Fruit fly (Drosophila melanogaster) whole organism, wandering third instar larva: Measurements from ENCODE around the gene ArgRS.

Source experiments
- Abd-B ChIP-seq: fragments of >200 bp; optimal IDR thresholded peaks from 2 replicates; lab custom pipeline; 2017; ENCODE audit warnings: missing biosample characterization, missing genetic modification characterization
- CG32264 ChIP-seq: fragments of 200-800 bp; sonication (Bioruptor generic); optimal IDR thresholded peaks from 2 replicates; lab custom pipeline; 2016; ENCODE audit warnings: missing biosample characterization, missing genetic modification characterization
- CG9705 ChIP-seq: fragments of 200-800 bp; sonication (Bioruptor generic); optimal IDR thresholded peaks from 2 replicates; lab custom pipeline; 2018; ENCODE audit warnings: missing biosample characterization, mild to moderate bottlenecking, missing genetic modification characterization
- CrebA ChIP-seq: fragments of 200-800 bp; sonication (Bioruptor generic); optimal IDR thresholded peaks from 2 replicates; lab custom pipeline; 2016; ENCODE audit warnings: missing biosample characterization, mild to moderate bottlenecking, missing genetic modification characterization, borderline replicate concordance
- Dfd ChIP-seq: fragments of >200 bp; optimal IDR thresholded peaks from 2 replicates; lab custom pipeline; 2017; ENCODE audit warnings: missing biosample characterization, missing genetic modification characterization
- Dif ChIP-seq: fragments of 200-275, 200-300 bp; sonication (Bioruptor generic); optimal IDR thresholded peaks from 2 replicates; lab custom pipeline; 2018; ENCODE audit warnings: missing biosample characterization, missing genetic modification characterization; ENCODE audit not compliant: partially characterized antibody
- GATAd ChIP-seq: sonication (Bioruptor generic); optimal IDR thresholded peaks from 2 replicates; lab custom pipeline; 2016; ENCODE audit warnings: missing biosample characterization, missing genetic modification characterization
- HLH106 ChIP-seq: fragments of 200-800 bp; optimal IDR thresholded peaks from 3 replicates; lab custom pipeline; 2019; ENCODE audit warnings: missing biosample characterization, mild to moderate bottlenecking, missing genetic modification characterization, moderate library complexity
- Hnf4 ChIP-seq: fragments of 200-800 bp; sonication (Bioruptor generic); optimal IDR thresholded peaks from 2 replicates; lab custom pipeline; 2016; ENCODE audit warnings: missing biosample characterization, mild to moderate bottlenecking, missing genetic modification characterization
- Hr78 ChIP-seq: fragments of >200 bp; optimal IDR thresholded peaks from 2 replicates; lab custom pipeline; 2017; ENCODE audit warnings: missing biosample characterization, missing genetic modification characterization
- Hr83 ChIP-seq: fragments of 200-300 bp; sonication (Bioruptor generic); optimal IDR thresholded peaks from 2 replicates; lab custom pipeline; 2016; ENCODE audit warnings: missing biosample characterization, mild to moderate bottlenecking, missing genetic modification characterization, moderate library complexity; ENCODE audit not compliant: poor library complexity, severe bottlenecking
- Jra ChIP-seq: sonication (Bioruptor generic); optimal IDR thresholded peaks from 2 replicates; lab custom pipeline; 2016; ENCODE audit warnings: missing biosample characterization, missing genetic modification characterization
- Mio ChIP-seq: sonication (Bioruptor generic); optimal IDR thresholded peaks from 2 replicates; lab custom pipeline; 2016; ENCODE audit warnings: missing biosample characterization, missing genetic modification characterization
- Myc ChIP-seq: fragments of >200 bp; optimal IDR thresholded peaks from 2 replicates; lab custom pipeline; 2017
- N ChIP-seq: fragments of >200 bp; optimal IDR thresholded peaks from 2 replicates; lab custom pipeline; 2018; ENCODE audit warnings: missing biosample characterization, missing external identifiers, missing genetic modification characterization
- OdsH ChIP-seq: fragments of 200-800 bp; sonication (Bioruptor generic); optimal IDR thresholded peaks from 2 replicates; lab custom pipeline; 2016; ENCODE audit warnings: missing biosample characterization, mild to moderate bottlenecking, missing genetic modification characterization
- Rel ChIP-seq, 2 experiments: fragments of 200-800 bp; sonication (Bioruptor generic) in 1 of 2; optimal IDR thresholded peaks; 2 replicates in 1 of 2; 3 replicates in 1 of 2; lab custom pipeline; 2016 to 2019; ENCODE audit warnings: mild to moderate bottlenecking in 2 of 2, missing biosample characterization in 2 of 2, missing genetic modification characterization in 2 of 2, moderate library complexity in 1 of 2
- Sp1 ChIP-seq: fragments of 200-800 bp; sonication (Bioruptor generic); optimal IDR thresholded peaks from 3 replicates; lab custom pipeline; 2019; ENCODE audit warnings: missing biosample characterization, mild to moderate bottlenecking, missing genetic modification characterization, moderate library complexity
- Vsx2 ChIP-seq: fragments of 200-300, 225-300 bp; sonication (Bioruptor generic); optimal IDR thresholded peaks from 2 replicates; lab custom pipeline; 2018; ENCODE audit warnings: missing biosample characterization, missing genetic modification characterization; ENCODE audit not compliant: partially characterized antibody
- br ChIP-seq: fragments of 200-800 bp; sonication (Bioruptor generic); optimal IDR thresholded peaks from 2 replicates; lab custom pipeline; 2016; ENCODE audit warnings: missing biosample characterization, missing genetic modification characterization
- brk ChIP-seq: fragments of 200-800 bp; sonication (Bioruptor generic); optimal IDR thresholded peaks from 2 replicates; lab custom pipeline; 2016; ENCODE audit warnings: missing biosample characterization, mild to moderate bottlenecking, missing genetic modification characterization
- dl ChIP-seq, 2 experiments: fragments of 175-275, 200-275 bp in 1 of 2; fragments of 200-275 bp in 1 of 2; sonication (Bioruptor generic); optimal IDR thresholded peaks; lab custom pipeline; 2018; ENCODE audit warnings: mild to moderate bottlenecking in 2 of 2, missing biosample characterization in 2 of 2, missing genetic modification characterization in 2 of 2, moderate library complexity in 2 of 2; ENCODE audit not compliant: partially characterized antibody in 2 of 2, insufficient read depth in 1 of 2
- dmrt93B ChIP-seq: fragments of 200-800 bp; sonication (Bioruptor generic); optimal IDR thresholded peaks from 2 replicates; lab custom pipeline; 2018; ENCODE audit warnings: missing biosample characterization, mild to moderate bottlenecking, missing genetic modification characterization
- dsf ChIP-seq: sonication (Bioruptor generic); optimal IDR thresholded peaks from 2 replicates; lab custom pipeline; 2016; ENCODE audit warnings: missing biosample characterization, missing genetic modification characterization, borderline replicate concordance
- ey ChIP-seq: fragments of 200-800 bp; sonication (Bioruptor generic); optimal IDR thresholded peaks from 2 replicates; lab custom pipeline; 2016; ENCODE audit warnings: missing biosample characterization, missing genetic modification characterization
- foxo ChIP-seq, 2 experiments: fragments of 200-800 bp; sonication (Bioruptor generic); optimal IDR thresholded peaks; 2 replicates in 1 of 2; 3 replicates in 1 of 2; lab custom pipeline; 2016 to 2017; ENCODE audit warnings: missing biosample characterization in 2 of 2, missing genetic modification characterization in 2 of 2
- fru ChIP-seq: fragments of 200-800 bp; sonication (Bioruptor generic); optimal IDR thresholded peaks from 3 replicates; lab custom pipeline; 2016; ENCODE audit warnings: missing biosample characterization, mild to moderate bottlenecking, missing genetic modification characterization
- h ChIP-seq: fragments of 200-800 bp; sonication (Bioruptor generic); optimal IDR thresholded peaks from 3 replicates; lab custom pipeline; 2016; ENCODE audit warnings: missing biosample characterization, mild to moderate bottlenecking, missing genetic modification characterization
- jim ChIP-seq: fragments of 175-275, 200-325 bp; sonication (Bioruptor generic); optimal IDR thresholded peaks from 2 replicates; lab custom pipeline; 2016; ENCODE audit warnings: missing biosample characterization, mild to moderate bottlenecking, missing genetic modification characterization
- lola ChIP-seq: fragments of >200 bp; optimal IDR thresholded peaks from 2 replicates; lab custom pipeline; 2017; ENCODE audit warnings: missing biosample characterization, missing genetic modification characterization
- pan ChIP-seq: fragments of >200 bp; optimal IDR thresholded peaks from 2 replicates; lab custom pipeline; 2017
- psq ChIP-seq: fragments of 200-800 bp; sonication (Bioruptor generic); optimal IDR thresholded peaks from 3 replicates; lab custom pipeline; 2017; ENCODE audit warnings: missing biosample characterization, mild to moderate bottlenecking, missing genetic modification characterization, moderate library complexity
- rgr ChIP-seq: fragments of 200-800 bp; sonication (Bioruptor generic); optimal IDR thresholded peaks from 3 replicates; lab custom pipeline; 2016; ENCODE audit warnings: missing biosample characterization, mild to moderate bottlenecking, missing genetic modification characterization
- sage ChIP-seq: fragments of 200-800 bp; sonication (Bioruptor generic); optimal IDR thresholded peaks from 2 replicates; lab custom pipeline; 2016; ENCODE audit warnings: missing biosample characterization, mild to moderate bottlenecking, missing genetic modification characterization
- sv ChIP-seq: fragments of 200-800 bp; sonication (Bioruptor generic); optimal IDR thresholded peaks from 3 replicates; lab custom pipeline; 2016; ENCODE audit warnings: missing biosample characterization, missing genetic modification characterization
- tai ChIP-seq: sonication (Bioruptor generic); optimal IDR thresholded peaks from 2 replicates; lab custom pipeline; 2016; ENCODE audit warnings: missing biosample characterization, missing genetic modification characterization
- usp ChIP-seq: fragments of >200 bp; optimal IDR thresholded peaks from 2 replicates; lab custom pipeline; 2017; ENCODE audit warnings: missing biosample characterization, missing genetic modification characterization
- woc ChIP-seq: sonication (Bioruptor generic); optimal IDR thresholded peaks from 2 replicates; lab custom pipeline; 2016; ENCODE audit warnings: missing biosample characterization, mild to moderate bottlenecking, missing genetic modification characterization

Gene ArgRS

DNA sequence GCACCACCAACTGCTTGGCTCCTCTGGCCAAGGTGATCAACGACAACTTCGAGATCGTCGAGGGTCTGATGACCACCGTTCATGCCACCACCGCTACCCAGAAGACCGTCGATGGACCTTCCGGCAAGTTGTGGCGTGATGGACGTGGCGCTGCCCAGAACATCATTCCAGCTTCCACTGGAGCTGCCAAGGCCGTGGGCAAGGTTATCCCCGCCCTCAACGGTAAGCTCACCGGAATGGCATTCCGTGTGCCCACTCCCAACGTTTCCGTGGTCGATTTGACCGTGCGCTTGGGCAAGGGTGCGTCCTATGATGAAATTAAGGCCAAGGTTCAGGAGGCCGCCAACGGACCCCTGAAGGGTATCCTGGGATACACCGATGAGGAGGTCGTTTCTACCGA, 24.8 kb upstream of the ArgRS start:
- TF ChIP-seq Dif (no peak), brk (GFP tag; lab: Kevin White, UChicago) (no peak), N (GFP tag; lab: Kevin White, UChicago) (no peak), usp (no peak), Jra (no peak), jim (GFP tag; lab: Kevin White, UChicago) (no peak), rgr (no peak), sage (GFP tag; lab: Kevin White, UChicago) (no peak), Rel (GFP tag; optimal IDR thresholded peaks at IDR 0.05; lab: Kevin White, UChicago) (no peak), Rel (tag; optimal IDR thresholded peaks at IDR 0.05; lab: Kevin White, UChicago) (no peak), fru (no peak), Vsx2 (GFP tag; lab: Kevin White, UChicago) (no peak), pan (no peak), Hnf4 (no peak), Sp1 (no peak), OdsH (GFP tag; lab: Kevin White, UChicago) (no peak)

DNA sequence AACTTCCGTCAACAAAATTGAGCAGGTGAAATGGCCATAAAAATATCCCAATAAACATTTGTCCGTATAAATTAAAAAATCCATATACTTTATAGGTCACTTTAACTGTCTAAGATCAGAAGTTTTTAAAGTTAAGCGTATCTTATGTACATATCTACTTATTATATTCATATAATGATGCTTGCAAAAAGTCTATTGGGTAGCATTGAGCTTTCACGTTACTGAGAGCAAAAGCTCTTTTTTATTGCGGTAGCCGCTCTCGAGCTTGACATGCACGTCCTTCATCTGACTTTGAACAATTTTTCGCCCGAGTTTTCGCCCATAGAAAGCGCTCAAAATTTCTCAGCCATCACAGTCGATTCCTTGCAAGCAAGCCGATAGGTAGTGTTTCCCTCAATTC, 23.9 kb upstream of the ArgRS start, which contains the start of gene Gapdh2:
Gene Gapdh2 (plus strand): TSS at position 283 of the 400 bp plus-strand sequence.
- TF ChIP-seq sv (GFP tag; lab: Kevin White, UChicago) (peak; percentile 99), br (GFP tag; lab: Kevin White, UChicago) (peak; percentile 99), jim (GFP tag; lab: Kevin White, UChicago) (no peak), Hr78 (GFP tag; lab: Kevin White, UChicago) (no peak), Dfd (GFP tag; lab: Kevin White, UChicago) (peak; percentile 97), woc (GFP tag; lab: Kevin White, UChicago) (peak; percentile 99), N (GFP tag; lab: Kevin White, UChicago) (no peak), GATAd (GFP tag; lab: Kevin White, UChicago) (peak; percentile 95), ey (GFP tag; lab: Kevin White, UChicago) (peak; percentile 99), Mio (GFP tag; lab: Kevin White, UChicago) (peak; percentile 92), pan (no peak), h (GFP tag; lab: Kevin White, UChicago) (peak; percentile 100), fru (peak; percentile 100), sage (GFP tag; lab: Kevin White, UChicago) (peak; percentile 99), Hnf4 (peak; percentile 99), brk (GFP tag; lab: Kevin White, UChicago) (peak; percentile 99), OdsH (GFP tag; lab: Kevin White, UChicago) (peak; percentile 100), foxo (GFP tag; optimal IDR thresholded peaks at IDR 0.05; lab: Kevin White, UChicago) (peak; percentile 98 to 100), Dif (no peak), tai (GFP tag; lab: Kevin White, UChicago) (peak; percentile 98), dmrt93B (peak; percentile 99), Myc (lab: Kevin White, UChicago) (no peak), CrebA (GFP tag; lab: Kevin White, UChicago) (peak; percentile 98), usp (no peak), Hr83 (GFP tag; lab: Kevin White, UChicago) (peak; percentile 85), CG9705 (GFP tag; lab: Kevin White, UChicago) (peak; percentile 100), rgr (peak; percentile 100), Jra (peak; percentile 99), lola (no peak), HLH106 (tag; lab: Kevin White, UChicago) (peak; percentile 100), Abd-B (GFP tag; lab: Kevin White, UChicago) (no peak), Rel (GFP tag; optimal IDR thresholded peaks at IDR 0.05; lab: Kevin White, UChicago) (peak; percentile 99), Rel (tag; optimal IDR thresholded peaks at IDR 0.05; lab: Kevin White, UChicago) (peak; percentile 99), dsf (GFP tag; lab: Kevin White, UChicago) (peak; percentile 98), CG32264 (GFP tag; lab: Kevin White, UChicago) (peak; percentile 99), Vsx2 (GFP tag; lab: Kevin White, UChicago) (no peak), Sp1 (peak; percentile 100), dl (GFP tag; optimal IDR thresholded peaks at IDR 0.05; lab: Kevin White, UChicago; ENCODE audit: insufficient read depth in 1 of 2, partially characterized antibody in 2 of 2) (no peak), psq (GFP tag; lab: Kevin White, UChicago) (peak; percentile 99)
